Worm (Caenorhabditis elegans) whole organism, late embryonic: ENCODE measurements around the gene cdr-7.

Source experiments
- C38D4.7 ChIP-seq: fragments of 200-800 bp; sonication (Bioruptor generic); optimal IDR thresholded peaks from 2 replicates; lab custom pipeline; 2018; ENCODE audit warnings: mild to moderate bottlenecking, missing genetic modification characterization, moderate library complexity, missing compliant biosample characterization
- ama-1 ChIP-seq: fragments of 150-350 bp; optimal IDR thresholded peaks from 2 replicates; lab custom pipeline; 2014
- ceh-18 ChIP-seq: sonication (generic microtip); optimal IDR thresholded peaks from 2 replicates; lab custom pipeline; 2016; ENCODE audit warnings: missing genetic modification characterization, missing compliant biosample characterization
- ceh-2 ChIP-seq: sonication (generic microtip); optimal IDR thresholded peaks from 2 replicates; lab custom pipeline; 2016; ENCODE audit warnings: missing genotype, missing genetic modification characterization, missing compliant biosample characterization
- elt-2 ChIP-seq: sonication (generic microtip); optimal IDR thresholded peaks from 2 replicates; lab custom pipeline; 2016; ENCODE audit warnings: missing genetic modification reagents, missing genetic modification characterization, missing compliant biosample characterization
- fax-1 ChIP-seq: sonication (generic microtip); optimal IDR thresholded peaks from 2 replicates; lab custom pipeline; 2016; ENCODE audit warnings: missing genotype, missing genetic modification characterization, missing compliant biosample characterization
- nhr-11 ChIP-seq: fragments of 150-350 bp; optimal IDR thresholded peaks from 2 replicates; lab custom pipeline; 2014; ENCODE audit warnings: missing biosample characterization, missing genetic modification characterization
- pha-4 ChIP-seq: fragments of 150-350 bp; optimal IDR thresholded peaks from 2 replicates; lab custom pipeline; 2018; ENCODE audit warnings: missing biosample characterization, missing genetic modification reagents, missing genetic modification characterization

DNA sequence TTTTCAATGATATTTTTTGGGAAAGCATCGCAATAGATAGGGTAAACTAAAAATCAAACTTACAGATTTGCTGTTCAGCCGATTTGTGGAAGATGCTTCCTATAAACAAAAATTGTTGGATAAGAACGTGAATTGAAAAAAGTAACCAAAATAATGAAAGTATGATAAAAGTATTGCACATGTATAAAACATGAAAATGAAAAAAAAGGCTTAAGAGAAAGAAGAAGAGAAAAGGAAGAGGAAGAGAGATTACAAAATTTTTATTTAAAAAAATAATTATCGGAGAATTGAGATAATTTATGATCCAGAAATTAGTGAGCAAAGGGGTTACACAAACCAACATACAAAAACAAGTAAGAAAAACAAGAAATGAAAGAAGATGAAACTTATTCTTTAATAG lies 29.5 kb upstream of the cdr-7 start, which contains the start of gene pals-37:
- TF ChIP-seq pha-4 (no peak), nhr-11 (tag; lab: Kevin White, UChicago) (no peak), fax-1 (tag; lab: Kevin White, UChicago) (no peak), elt-2 (tag; lab: Kevin White, UChicago) (no peak), ama-1 (no peak), C38D4.7 (GFP tag; lab: Kevin White, UChicago) (no peak), ceh-2 (tag; lab: Kevin White, UChicago) (no peak), ceh-18 (tag; lab: Kevin White, UChicago) (no peak)
